Fruit fly (Drosophila melanogaster): ENCODE measurements around the gene sty.

sty gene

DNA sequence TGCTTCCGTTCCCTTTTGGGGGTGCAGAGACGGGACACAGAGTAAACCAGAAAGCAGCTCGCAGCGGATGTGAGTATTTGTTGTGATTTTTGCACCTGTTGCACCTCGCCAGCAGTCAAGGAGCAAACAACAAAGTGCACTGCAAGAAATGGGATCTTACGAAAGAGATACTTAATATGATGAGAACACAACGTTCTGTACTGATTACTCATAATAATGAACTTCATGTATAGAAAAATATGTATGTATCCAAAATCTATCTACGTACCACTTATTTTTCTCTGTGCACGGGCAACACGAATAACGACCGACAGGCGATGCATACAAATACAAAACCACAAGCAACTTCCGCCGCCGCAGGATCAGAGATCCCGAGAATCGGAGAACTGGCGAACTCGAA, 26.9 kb downstream of the sty start (continued):
- TF ChIP-seq gsb (GFP tag; IDR thresholded peaks at IDR 0.05) (no peak), shn (GFP tag; optimal IDR thresholded peaks at IDR 0.05) (no peak), grau (tag; optimal IDR thresholded peaks at IDR 0.05) (peak; percentile 7), CG12744 (GFP tag; optimal IDR thresholded peaks at IDR 0.05) (no peak), bsh (GFP tag; optimal IDR thresholded peaks at IDR 0.05) (peak; percentile 37 to 71), Ptx1 (GFP tag; IDR thresholded peaks at IDR 0.05) (no peak), ac (GFP tag; optimal IDR thresholded peaks at IDR 0.05) (peak; percentile 55), aop (GFP tag; IDR thresholded peaks at IDR 0.05) (no peak), CG34422 (GFP tag; IDR thresholded peaks at IDR 0.05) (no peak), az2 (GFP tag; optimal IDR thresholded peaks at IDR 0.05) (no peak), knrl (GFP tag; IDR thresholded peaks at IDR 0.05; ENCODE audit: partially characterized antibody) (no peak), cwo (GFP tag; optimal IDR thresholded peaks at IDR 0.05) (no peak), Abd-B (GFP tag; optimal IDR thresholded peaks at IDR 0.05) (no peak), eve (GFP tag; optimal IDR thresholded peaks at IDR 0.05) (no peak), CG5953 (GFP tag; IDR thresholded peaks at IDR 0.05) (no peak), CG4424 (GFP tag; optimal IDR thresholded peaks at IDR 0.05) (peak; percentile 39), nmo (GFP tag; optimal IDR thresholded peaks at IDR 0.05) (peak; percentile 13), dan (GFP tag; IDR thresholded peaks at IDR 0.05) (no peak), lilli (GFP tag; optimal IDR thresholded peaks at IDR 0.05) (peak; percentile 5), zf30C (GFP tag; optimal IDR thresholded peaks at IDR 0.05) (peak; percentile 56), fd96Cb (tag; optimal IDR thresholded peaks at IDR 0.05) (peak; percentile 3), ranshi (GFP tag; IDR thresholded peaks at IDR 0.05) (no peak), Med (GFP tag) (peak; percentile 72), org-1 (GFP tag; optimal IDR thresholded peaks at IDR 0.05) (no peak), zfh1 (GFP tag; IDR thresholded peaks at IDR 0.05) (peak; percentile 58; the same call in 2 of the 3 replicates), fd102C (GFP tag; optimal IDR thresholded peaks at IDR 0.05) (peak; percentile 11), CG7786 (GFP tag; optimal IDR thresholded peaks at IDR 0.05) (peak; percentile 3), CG7839 (tag; optimal IDR thresholded peaks at IDR 0.05) (peak; percentile 8), CG9817 (tag; optimal IDR thresholded peaks at IDR 0.05) (no peak), CG31388 (GFP tag; optimal IDR thresholded peaks at IDR 0.05) (no peak), lola (GFP tag; optimal IDR thresholded peaks at IDR 0.05) (peak in 1 of 3 experiments; percentile 41), B-H1 (GFP tag; IDR thresholded peaks at IDR 0.05) (no peak), oc (tag; optimal IDR thresholded peaks at IDR 0.05) (no peak), CG8089 (GFP tag; optimal IDR thresholded peaks at IDR 0.05) (no peak), CG10979 (tag; optimal IDR thresholded peaks at IDR 0.05) (peak; percentile 43), CG1024 (GFP tag; IDR thresholded peaks at IDR 0.05) (no peak), Dfd (GFP tag; optimal IDR thresholded peaks at IDR 0.05) (no peak), sens (GFP tag) (peak; percentile 83), salm (tag; optimal IDR thresholded peaks at IDR 0.05) (no peak), bbx (GFP tag; IDR thresholded peaks at IDR 0.05; ENCODE audit: partially characterized antibody) (no peak), ttk (GFP tag; IDR thresholded peaks at IDR 0.05) (no peak), CG15601 (tag; optimal IDR thresholded peaks at IDR 0.05) (no peak), hkb (optimal IDR thresholded peaks at IDR 0.05) (no peak), hkb (GFP tag; IDR thresholded peaks at IDR 0.05) (no peak), Nf-YA (GFP tag; IDR thresholded peaks at IDR 0.05) (no peak), chn (GFP tag; optimal IDR thresholded peaks at IDR 0.05) (peak; percentile 24), CG10959 (GFP tag; IDR thresholded peaks at IDR 0.05) (peak; percentile 35; the same call in 1 of the 2 replicates), CG4404 (GFP tag; IDR thresholded peaks at IDR 0.05) (peak; percentile 58), CG8765 (GFP tag; IDR thresholded peaks at IDR 0.05) (no peak)
